1 fruit fly cellular context compared by ENCODE assay signal in genomic region chr3R:5705469-5706067, dm6.
TF ChIP-seq lines count a peak whose summit lies in the region.

No protein-coding gene starts in this region.

TF ChIP-seq in whole organism, embryonic, 481 proteins besides CTCF, POLR2A, EP300 and RAD21 (continued from another document):
- TF ChIP-seq CG4730 (GFP tag; IDR thresholded peaks at IDR 0.05; lab: Robert Waterston, UW) = no peak
- TF ChIP-seq CG7357 (GFP tag; IDR thresholded peaks at IDR 0.05; lab: Robert Waterston, UW) = peak; percentile 38; the same call in 1 of the 3 replicates
- no peak for TF ChIP-seq Jarid2 (GFP tag; optimal IDR thresholded peaks at IDR 0.05; lab: Kevin White, UChicago)
TF ChIP-seq in whole organism, embryonic: peak in this region for 212.
